ENCODE assay signal across 1 fruit fly cellular context in genomic region chrX:2581793-2582503, dm6.
TF ChIP-seq lines count a peak whose summit lies in the region.

No protein-coding gene starts in this region.

TF ChIP-seq in whole organism, embryonic, 481 proteins besides CTCF, POLR2A, EP300 and RAD21 (continued from another document and continues in another):
- no peak for TF ChIP-seq sna (GFP tag; IDR thresholded peaks at IDR 0.05; lab: Robert Waterston, UW; ENCODE audit: partially characterized antibody)
- TF ChIP-seq CG12659 (GFP tag; optimal IDR thresholded peaks at IDR 0.05; lab: Kevin White, UChicago): peak; percentile 66
- TF ChIP-seq CG2116 (GFP tag; optimal IDR thresholded peaks at IDR 0.05; lab: Kevin White, UChicago): peak; percentile 12
- peak; percentile 63 for TF ChIP-seq HmgD (GFP tag; optimal IDR thresholded peaks at IDR 0.05; lab: Kevin White, UChicago)
- no peak for TF ChIP-seq eve (GFP tag; optimal IDR thresholded peaks at IDR 0.05; lab: Kevin White, UChicago)
- peak; percentile 60 for TF ChIP-seq slp2 (GFP tag; optimal IDR thresholded peaks at IDR 0.05; lab: Kevin White, UChicago)
- peak; percentile 80 for TF ChIP-seq ranshi (GFP tag; IDR thresholded peaks at IDR 0.05; lab: Robert Waterston, UW)
- TF ChIP-seq vfl (GFP tag; optimal IDR thresholded peaks at IDR 0.05; lab: Kevin White, UChicago): peak; percentile 70
- peak; percentile 93 for TF ChIP-seq Hmr (GFP tag; optimal IDR thresholded peaks at IDR 0.05; lab: Kevin White, UChicago)
- peak; percentile 66 for TF ChIP-seq CG5953 (GFP tag; IDR thresholded peaks at IDR 0.05; lab: Robert Waterston, UW)
- TF ChIP-seq Stat92E (GFP tag; optimal IDR thresholded peaks at IDR 0.05; lab: Kevin White, UChicago): no peak
- TF ChIP-seq CG3838 (GFP tag; optimal IDR thresholded peaks at IDR 0.05; lab: Kevin White, UChicago): no peak
- peak; percentile 67 for TF ChIP-seq CG1233 (GFP tag; optimal IDR thresholded peaks at IDR 0.05; lab: Kevin White, UChicago)
- TF ChIP-seq Awh (GFP tag; IDR thresholded peaks at IDR 0.05; lab: Robert Waterston, UW): peak; percentile 67
- peak; percentile 39 for TF ChIP-seq Nf-YC (tag; optimal IDR thresholded peaks at IDR 0.05; lab: Kevin White, UChicago)
- TF ChIP-seq Dbx (GFP tag; IDR thresholded peaks at IDR 0.05; lab: Robert Waterston, UW): peak; percentile 91
- TF ChIP-seq sc (optimal IDR thresholded peaks at IDR 0.05; lab: Kevin White, UChicago): no peak
- no peak for TF ChIP-seq sc (GFP tag; optimal IDR thresholded peaks at IDR 0.05; lab: Kevin White, UChicago)
- peak; percentile 68 for TF ChIP-seq ATbp (GFP tag; optimal IDR thresholded peaks at IDR 0.05; lab: Kevin White, UChicago)
- peak; percentile 46 for TF ChIP-seq CG8388 (GFP tag; optimal IDR thresholded peaks at IDR 0.05; lab: Kevin White, UChicago)
- peak; percentile 61 for TF ChIP-seq Taf1 (GFP tag; IDR thresholded peaks at IDR 0.05; lab: Robert Waterston, UW)
- TF ChIP-seq CG18764 (GFP tag; optimal IDR thresholded peaks at IDR 0.05; lab: Kevin White, UChicago): peak; percentile 69
- no peak for TF ChIP-seq Neu2 (GFP tag; optimal IDR thresholded peaks at IDR 0.05; lab: Kevin White, UChicago; ENCODE audit: borderline replicate concordance)
- no peak for TF ChIP-seq salm (tag; optimal IDR thresholded peaks at IDR 0.05; lab: Kevin White, UChicago)
- TF ChIP-seq CG4328 (GFP tag; optimal IDR thresholded peaks at IDR 0.05; lab: Kevin White, UChicago): peak; percentile 27
- TF ChIP-seq Fer2 (tag; optimal IDR thresholded peaks at IDR 0.05; lab: Kevin White, UChicago): peak; percentile 55
- peak; percentile 59; the same call in 2 of the 3 replicates for TF ChIP-seq B-H1 (GFP tag; IDR thresholded peaks at IDR 0.05; lab: Robert Waterston, UW)
- TF ChIP-seq CG4282 (GFP tag; optimal IDR thresholded peaks at IDR 0.05; lab: Kevin White, UChicago): no peak
- peak; percentile 53; the same call in 1 of the 2 replicates for TF ChIP-seq MBD-R2 (GFP tag; IDR thresholded peaks at IDR 0.05; lab: Robert Waterston, UW)
- TF ChIP-seq Hsf (GFP tag; optimal IDR thresholded peaks at IDR 0.05; lab: Kevin White, UChicago): peak; percentile 74
- no peak for TF ChIP-seq hb (GFP tag; IDR thresholded peaks at IDR 0.05; lab: Robert Waterston, UW; ENCODE audit: partially characterized antibody)
- no peak for TF ChIP-seq CG14860 (GFP tag; IDR thresholded peaks at IDR 0.05; lab: Robert Waterston, UW; ENCODE audit: partially characterized antibody)
- peak; percentile 79 for TF ChIP-seq sob (GFP tag; IDR thresholded peaks at IDR 0.05; lab: Robert Waterston, UW)
- TF ChIP-seq MTF-1 (GFP tag; optimal IDR thresholded peaks at IDR 0.05; lab: Kevin White, UChicago; ENCODE audit: borderline replicate concordance): no peak
- TF ChIP-seq CG10979 (tag; optimal IDR thresholded peaks at IDR 0.05; lab: Kevin White, UChicago): peak; percentile 43
- peak; percentile 97 for TF ChIP-seq Med (GFP tag; lab: Kevin White, UChicago)
- no peak for TF ChIP-seq da (GFP tag; optimal IDR thresholded peaks at IDR 0.05; lab: Kevin White, UChicago)
- TF ChIP-seq CG17568 (GFP tag; optimal IDR thresholded peaks at IDR 0.05; lab: Kevin White, UChicago): no peak
- TF ChIP-seq CG3281 (GFP tag; optimal IDR thresholded peaks at IDR 0.05; lab: Kevin White, UChicago): peak; percentile 78
- TF ChIP-seq chif (GFP tag; optimal IDR thresholded peaks at IDR 0.05; lab: Kevin White, UChicago): peak; percentile 61 to 70
- TF ChIP-seq CG11093 (GFP tag; IDR thresholded peaks at IDR 0.05; lab: Robert Waterston, UW): peak; percentile 71; the same call in 2 of the 3 replicates
- no peak for TF ChIP-seq dimm (GFP tag; IDR thresholded peaks at IDR 0.05; lab: Robert Waterston, UW)
- TF ChIP-seq hbn (GFP tag; IDR thresholded peaks at IDR 0.05; lab: Robert Waterston, UW; ENCODE audit: partially characterized antibody): no peak
- peak; percentile 75 for TF ChIP-seq tin (GFP tag; optimal IDR thresholded peaks at IDR 0.05; lab: Kevin White, UChicago)
- TF ChIP-seq CG15514 (GFP tag; optimal IDR thresholded peaks at IDR 0.05; lab: Kevin White, UChicago): peak; percentile 79
- TF ChIP-seq CG8765 (GFP tag; IDR thresholded peaks at IDR 0.05; lab: Robert Waterston, UW): peak; percentile 47; the same call in 1 of the 2 replicates
- peak; percentile 67 for TF ChIP-seq Bdp1 (GFP tag; optimal IDR thresholded peaks at IDR 0.05; lab: Kevin White, UChicago)
- TF ChIP-seq exex (tag; optimal IDR thresholded peaks at IDR 0.05; lab: Kevin White, UChicago): peak; percentile 32
- TF ChIP-seq CG17361 (GFP tag; IDR thresholded peaks at IDR 0.05; lab: Robert Waterston, UW): peak; percentile 65; the same call in 2 of the 3 replicates
- peak; percentile 82 for TF ChIP-seq ems (GFP tag; optimal IDR thresholded peaks at IDR 0.05; lab: Kevin White, UChicago)
- TF ChIP-seq CG4424 (GFP tag; optimal IDR thresholded peaks at IDR 0.05; lab: Kevin White, UChicago): peak; percentile 62
- TF ChIP-seq CG12942 (GFP tag; optimal IDR thresholded peaks at IDR 0.05; lab: Kevin White, UChicago): peak; percentile 63
- peak; percentile 80 for TF ChIP-seq HHEX (GFP tag; optimal IDR thresholded peaks at IDR 0.05; lab: Kevin White, UChicago)
- TF ChIP-seq CG17328 (GFP tag; IDR thresholded peaks at IDR 0.05; lab: Robert Waterston, UW): peak; percentile 78
- peak; percentile 46 for TF ChIP-seq Mad (GFP tag; optimal IDR thresholded peaks at IDR 0.05; lab: Kevin White, UChicago)
- peak; percentile 74 for TF ChIP-seq CG17359 (tag; optimal IDR thresholded peaks at IDR 0.05; lab: Kevin White, UChicago)
- TF ChIP-seq Trl (optimal IDR thresholded peaks at IDR 0.05; lab: Kevin White, UChicago): no peak
- TF ChIP-seq Trl (GFP tag; optimal IDR thresholded peaks at IDR 0.05; lab: Kevin White, UChicago): peak; percentile 73
- no peak for TF ChIP-seq CG34224 (GFP tag; IDR thresholded peaks at IDR 0.05; lab: Robert Waterston, UW; ENCODE audit: partially characterized antibody)
- 0 out of 3 replicates have a peak, but pooled peaks have one; percentile 34 for TF ChIP-seq gce (GFP tag; IDR thresholded peaks at IDR 0.05; lab: Robert Waterston, UW)
- TF ChIP-seq GATAe (GFP tag; conservative IDR thresholded peaks at IDR 0.05; lab: Robert Waterston, UW): peak; percentile 42; the same call in 1 of the 2 replicates
- no peak for TF ChIP-seq pros (GFP tag; optimal IDR thresholded peaks at IDR 0.05; lab: Kevin White, UChicago)
- peak; percentile 78 for TF ChIP-seq CG32767 (GFP tag; IDR thresholded peaks at IDR 0.05; lab: Robert Waterston, UW)
- TF ChIP-seq CG1024 (GFP tag; IDR thresholded peaks at IDR 0.05; lab: Robert Waterston, UW): peak; percentile 48; the same call in 1 of the 2 replicates
- TF ChIP-seq pb (GFP tag; optimal IDR thresholded peaks at IDR 0.05; lab: Kevin White, UChicago): peak; percentile 67
- TF ChIP-seq CG42726 (GFP tag; IDR thresholded peaks at IDR 0.05; lab: Robert Waterston, UW; ENCODE audit: partially characterized antibody): no peak
- TF ChIP-seq Meics (GFP tag; optimal IDR thresholded peaks at IDR 0.05; lab: Kevin White, UChicago): peak; percentile 87
- TF ChIP-seq CG4360 (GFP tag; IDR thresholded peaks at IDR 0.05; lab: Robert Waterston, UW): no peak
- TF ChIP-seq B-H2 (GFP tag; optimal IDR thresholded peaks at IDR 0.05; lab: Kevin White, UChicago): peak; percentile 13
- TF ChIP-seq CG6791 (GFP tag; IDR thresholded peaks at IDR 0.05; lab: Robert Waterston, UW; ENCODE audit: partially characterized antibody): no peak
- TF ChIP-seq run (tag; optimal IDR thresholded peaks at IDR 0.05; lab: Kevin White, UChicago): no peak
- no peak for TF ChIP-seq CG13287 (GFP tag; IDR thresholded peaks at IDR 0.05; lab: Robert Waterston, UW; ENCODE audit: partially characterized antibody)
- TF ChIP-seq CG4854 (GFP tag; optimal IDR thresholded peaks at IDR 0.05; lab: Kevin White, UChicago): peak; percentile 55
- no peak for TF ChIP-seq CG2129 (GFP tag; IDR thresholded peaks at IDR 0.05; lab: Robert Waterston, UW; ENCODE audit: partially characterized antibody)
- no peak for TF ChIP-seq nerfin-1 (tag; optimal IDR thresholded peaks at IDR 0.05; lab: Kevin White, UChicago)
- TF ChIP-seq CG8281 (tag; optimal IDR thresholded peaks at IDR 0.05; lab: Kevin White, UChicago): peak; percentile 19
- TF ChIP-seq unpg (GFP tag; optimal IDR thresholded peaks at IDR 0.05; lab: Kevin White, UChicago): peak; percentile 65
- TF ChIP-seq gem (tag; optimal IDR thresholded peaks at IDR 0.05; lab: Kevin White, UChicago): peak; percentile 80
- peak; percentile 78 for TF ChIP-seq CG1603 (tag; optimal IDR thresholded peaks at IDR 0.05; lab: Kevin White, UChicago)
- TF ChIP-seq CG7372 (GFP tag; IDR thresholded peaks at IDR 0.05; lab: Robert Waterston, UW): peak; percentile 61; the same call in 1 of the 2 replicates
- no peak for TF ChIP-seq CG3407 (GFP tag; optimal IDR thresholded peaks at IDR 0.05; lab: Kevin White, UChicago)
- TF ChIP-seq z (GFP tag; IDR thresholded peaks at IDR 0.05; lab: Robert Waterston, UW): peak; percentile 22; the same call in 1 of the 3 replicates
- TF ChIP-seq sens (GFP tag; lab: Kevin White, UChicago): peak; percentile 92
- TF ChIP-seq aop (GFP tag; IDR thresholded peaks at IDR 0.05; lab: Robert Waterston, UW): no peak
- peak; percentile 29 for TF ChIP-seq oc (tag; optimal IDR thresholded peaks at IDR 0.05; lab: Kevin White, UChicago)
- TF ChIP-seq cg (GFP tag; optimal IDR thresholded peaks at IDR 0.05; lab: Kevin White, UChicago): no peak
- TF ChIP-seq CG14667 (GFP tag; IDR thresholded peaks at IDR 0.05; lab: Robert Waterston, UW): peak; percentile 61
- no peak for TF ChIP-seq Gsc (GFP tag; IDR thresholded peaks at IDR 0.05; lab: Robert Waterston, UW)
- no peak for TF ChIP-seq CG8359 (GFP tag; optimal IDR thresholded peaks at IDR 0.05; lab: Kevin White, UChicago; ENCODE audit: borderline replicate concordance)
- TF ChIP-seq CG12391 (tag; optimal IDR thresholded peaks at IDR 0.05; lab: Kevin White, UChicago): peak; percentile 58
- peak; percentile 74 for TF ChIP-seq CG10366 (GFP tag; IDR thresholded peaks at IDR 0.05; lab: Robert Waterston, UW)
- no peak for TF ChIP-seq Sin3A (optimal IDR thresholded peaks at IDR 0.05; lab: Kevin White, UChicago)
- peak; percentile 85 for TF ChIP-seq Atf6 (GFP tag; IDR thresholded peaks at IDR 0.05; lab: Robert Waterston, UW)
- peak; percentile 72; the same call in 2 of the 3 replicates for TF ChIP-seq Mrtf (GFP tag; IDR thresholded peaks at IDR 0.05; lab: Robert Waterston, UW)
- peak; percentile 68 for TF ChIP-seq klu (GFP tag; IDR thresholded peaks at IDR 0.05; lab: Robert Waterston, UW)
- no peak for TF ChIP-seq TFAM (GFP tag; optimal IDR thresholded peaks at IDR 0.05; lab: Kevin White, UChicago)
- peak; percentile 75 for TF ChIP-seq schlank (tag; optimal IDR thresholded peaks at IDR 0.05; lab: Kevin White, UChicago)
- peak; percentile 88 for TF ChIP-seq caup (GFP tag; optimal IDR thresholded peaks at IDR 0.05; lab: Kevin White, UChicago; ENCODE audit: severe bottlenecking)
- no peak for TF ChIP-seq Vsx1 (GFP tag; optimal IDR thresholded peaks at IDR 0.05; lab: Kevin White, UChicago)
- peak; percentile 80 for TF ChIP-seq Side (GFP tag; optimal IDR thresholded peaks at IDR 0.05; lab: Kevin White, UChicago)
- TF ChIP-seq CG12236 (GFP tag; optimal IDR thresholded peaks at IDR 0.05; lab: Kevin White, UChicago): no peak
- TF ChIP-seq dpn (GFP tag; optimal IDR thresholded peaks at IDR 0.05; lab: Kevin White, UChicago): peak; percentile 82 to 84
- peak; percentile 55 for TF ChIP-seq repo (GFP tag; optimal IDR thresholded peaks at IDR 0.05; lab: Kevin White, UChicago)
- TF ChIP-seq phol (tag; optimal IDR thresholded peaks at IDR 0.05; lab: Kevin White, UChicago): peak; percentile 59
- no peak for TF ChIP-seq BEAF-32 (GFP tag; optimal IDR thresholded peaks at IDR 0.05; lab: Kevin White, UChicago)
- no peak for TF ChIP-seq Sox100B (GFP tag; optimal IDR thresholded peaks at IDR 0.05; lab: Kevin White, UChicago)
- no peak for TF ChIP-seq D (optimal IDR thresholded peaks at IDR 0.05; lab: Kevin White, UChicago)
- TF ChIP-seq D (GFP tag; optimal IDR thresholded peaks at IDR 0.05; lab: Kevin White, UChicago): peak; percentile 14
- no peak for TF ChIP-seq ftz-f1 (GFP tag; optimal IDR thresholded peaks at IDR 0.05; lab: Kevin White, UChicago)
- peak; percentile 70 for TF ChIP-seq tx (GFP tag; optimal IDR thresholded peaks at IDR 0.05; lab: Kevin White, UChicago)
- TF ChIP-seq cad (GFP tag; optimal IDR thresholded peaks at IDR 0.05; lab: Kevin White, UChicago): no peak
- peak; percentile 69 for TF ChIP-seq CG9215 (GFP tag; IDR thresholded peaks at IDR 0.05; lab: Robert Waterston, UW)
- TF ChIP-seq CG10565 (GFP tag; optimal IDR thresholded peaks at IDR 0.05; lab: Kevin White, UChicago): no peak
- TF ChIP-seq dati (GFP tag; IDR thresholded peaks at IDR 0.05; lab: Robert Waterston, UW): no peak
- TF ChIP-seq Max (GFP tag; optimal IDR thresholded peaks at IDR 0.05; lab: Kevin White, UChicago): peak; percentile 60
- TF ChIP-seq NFAT (GFP tag; IDR thresholded peaks at IDR 0.05; lab: Robert Waterston, UW): peak; percentile 38
- TF ChIP-seq nerfin-2 (GFP tag; IDR thresholded peaks at IDR 0.05; lab: Robert Waterston, UW; ENCODE audit: partially characterized antibody): no peak
- TF ChIP-seq CG2120 (GFP tag; optimal IDR thresholded peaks at IDR 0.05; lab: Kevin White, UChicago): peak; percentile 93
- TF ChIP-seq ato (GFP tag; IDR thresholded peaks at IDR 0.05; lab: Robert Waterston, UW; ENCODE audit: partially characterized antibody): no peak
- TF ChIP-seq Spps (tag; optimal IDR thresholded peaks at IDR 0.05; lab: Kevin White, UChicago): no peak
- peak; percentile 66 for TF ChIP-seq crc (GFP tag; optimal IDR thresholded peaks at IDR 0.05; lab: Kevin White, UChicago)
- peak; percentile 63 for TF ChIP-seq CG16863 (GFP tag; optimal IDR thresholded peaks at IDR 0.05; lab: Kevin White, UChicago)
- TF ChIP-seq CG4404 (GFP tag; IDR thresholded peaks at IDR 0.05; lab: Robert Waterston, UW): peak; percentile 52
- no peak for TF ChIP-seq Dll (GFP tag; IDR thresholded peaks at IDR 0.05; lab: Robert Waterston, UW; ENCODE audit: partially characterized antibody)
- no peak for TF ChIP-seq C15 (GFP tag; IDR thresholded peaks at IDR 0.05; lab: Robert Waterston, UW)
- peak; percentile 81 for TF ChIP-seq Fer3 (tag; optimal IDR thresholded peaks at IDR 0.05; lab: Kevin White, UChicago)
- TF ChIP-seq CG10543 (GFP tag; optimal IDR thresholded peaks at IDR 0.05; lab: Kevin White, UChicago): peak; percentile 51
- peak; percentile 83 for TF ChIP-seq Gug (GFP tag; IDR thresholded peaks at IDR 0.05; lab: Robert Waterston, UW)
- peak; percentile 96 for TF ChIP-seq Deaf1 (tag; optimal IDR thresholded peaks at IDR 0.05; lab: Kevin White, UChicago)
- peak; percentile 56 for TF ChIP-seq ab (GFP tag; optimal IDR thresholded peaks at IDR 0.05; lab: Kevin White, UChicago)
